Fruit fly (Drosophila melanogaster) whole organism, wandering third instar larva: ENCODE results near the gene CG7600.

ENCODE experiments used
- Abd-B ChIP-seq: fragments of >200 bp; optimal IDR thresholded peaks from 2 replicates; lab custom pipeline; 2017; ENCODE audit warnings: missing biosample characterization, missing genetic modification characterization
- CG32264 ChIP-seq: fragments of 200-800 bp; sonication (Bioruptor generic); optimal IDR thresholded peaks from 2 replicates; lab custom pipeline; 2016; ENCODE audit warnings: missing biosample characterization, missing genetic modification characterization
- GATAd ChIP-seq: sonication (Bioruptor generic); optimal IDR thresholded peaks from 2 replicates; lab custom pipeline; 2016; ENCODE audit warnings: missing biosample characterization, missing genetic modification characterization
- HLH106 ChIP-seq: fragments of 200-800 bp; optimal IDR thresholded peaks from 3 replicates; lab custom pipeline; 2019; ENCODE audit warnings: missing biosample characterization, mild to moderate bottlenecking, missing genetic modification characterization, moderate library complexity
- OdsH ChIP-seq: fragments of 200-800 bp; sonication (Bioruptor generic); optimal IDR thresholded peaks from 2 replicates; lab custom pipeline; 2016; ENCODE audit warnings: missing biosample characterization, mild to moderate bottlenecking, missing genetic modification characterization
- br ChIP-seq: fragments of 200-800 bp; sonication (Bioruptor generic); optimal IDR thresholded peaks from 2 replicates; lab custom pipeline; 2016; ENCODE audit warnings: missing biosample characterization, missing genetic modification characterization
- dl ChIP-seq, 2 experiments: fragments of 175-275, 200-275 bp in 1 of 2; fragments of 200-275 bp in 1 of 2; sonication (Bioruptor generic); optimal IDR thresholded peaks; lab custom pipeline; 2018; ENCODE audit warnings: mild to moderate bottlenecking in 2 of 2, missing biosample characterization in 2 of 2, missing genetic modification characterization in 2 of 2, moderate library complexity in 2 of 2; ENCODE audit not compliant: partially characterized antibody in 2 of 2, insufficient read depth in 1 of 2
- fru ChIP-seq: fragments of 200-800 bp; sonication (Bioruptor generic); optimal IDR thresholded peaks from 3 replicates; lab custom pipeline; 2016; ENCODE audit warnings: missing biosample characterization, mild to moderate bottlenecking, missing genetic modification characterization
- pan ChIP-seq: fragments of >200 bp; optimal IDR thresholded peaks from 2 replicates; lab custom pipeline; 2017
- psq ChIP-seq: fragments of 200-800 bp; sonication (Bioruptor generic); optimal IDR thresholded peaks from 3 replicates; lab custom pipeline; 2017; ENCODE audit warnings: missing biosample characterization, mild to moderate bottlenecking, missing genetic modification characterization, moderate library complexity
- sage ChIP-seq: fragments of 200-800 bp; sonication (Bioruptor generic); optimal IDR thresholded peaks from 2 replicates; lab custom pipeline; 2016; ENCODE audit warnings: missing biosample characterization, mild to moderate bottlenecking, missing genetic modification characterization
- sv ChIP-seq: fragments of 200-800 bp; sonication (Bioruptor generic); optimal IDR thresholded peaks from 3 replicates; lab custom pipeline; 2016; ENCODE audit warnings: missing biosample characterization, missing genetic modification characterization
- usp ChIP-seq: fragments of >200 bp; optimal IDR thresholded peaks from 2 replicates; lab custom pipeline; 2017; ENCODE audit warnings: missing biosample characterization, missing genetic modification characterization
- woc ChIP-seq: sonication (Bioruptor generic); optimal IDR thresholded peaks from 2 replicates; lab custom pipeline; 2016; ENCODE audit warnings: missing biosample characterization, mild to moderate bottlenecking, missing genetic modification characterization

DNA sequence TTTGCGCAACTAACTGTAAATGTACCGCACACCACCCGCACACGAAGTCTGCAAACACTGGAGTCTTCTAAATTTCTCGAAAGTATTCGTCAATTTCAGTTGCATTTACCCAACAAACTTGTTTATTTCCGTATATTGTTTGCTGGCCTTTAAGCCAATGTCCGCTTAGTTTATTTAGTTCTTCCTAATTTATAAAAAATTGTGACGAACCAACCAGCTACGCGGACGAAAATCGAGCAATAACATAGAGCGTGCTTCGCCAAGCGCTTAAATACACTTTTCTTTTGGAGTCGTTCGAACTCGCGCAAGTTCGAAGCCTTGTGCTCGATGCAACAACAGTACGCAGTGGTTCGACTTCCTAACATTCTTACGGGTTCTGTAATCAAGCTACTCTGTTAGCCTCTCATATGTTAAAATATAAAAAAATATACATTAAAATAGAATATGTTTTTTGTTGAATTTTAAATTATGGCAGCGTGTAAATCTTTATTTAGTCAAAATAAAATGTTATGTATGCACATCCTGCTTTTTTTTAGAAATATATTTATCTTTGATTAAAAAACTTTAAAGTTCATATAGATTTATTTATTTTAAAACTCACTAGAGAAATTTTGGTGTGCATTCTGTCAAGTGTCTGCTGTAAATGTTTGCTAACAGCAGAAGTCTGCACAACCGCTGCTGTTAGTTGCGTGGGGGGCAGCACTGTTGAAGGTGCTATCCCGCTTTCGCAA, 13.1 kb upstream of the CG7600 start, which contains the start of gene GlcAT-P:
- TF ChIP-seq dl (GFP tag; optimal IDR thresholded peaks at IDR 0.05; lab: Kevin White, UChicago; ENCODE audit: insufficient read depth in 1 of 2, partially characterized antibody in 2 of 2) (no peak), pan (lab: Kevin White, UChicago) (no peak), psq (peak; percentile 59), br (GFP tag; lab: Kevin White, UChicago) (no peak), HLH106 (tag; lab: Kevin White, UChicago) (peak; percentile 69), sage (GFP tag; lab: Kevin White, UChicago) (no peak), usp (no peak), Abd-B (GFP tag; lab: Kevin White, UChicago) (no peak), GATAd (no peak), woc (peak; percentile 45), OdsH (GFP tag; lab: Kevin White, UChicago) (peak; percentile 57), fru (peak; percentile 56), sv (GFP tag; lab: Kevin White, UChicago) (peak; percentile 36), CG32264 (GFP tag; lab: Kevin White, UChicago) (no peak)
